Worm (Caenorhabditis elegans) whole organism, L3 larva: ENCODE results near the gene snrp-40.1.

ENCODE experiments used
- R02D3.7 ChIP-seq: fragments of 150-350 bp; optimal IDR thresholded peaks from 2 replicates; lab custom pipeline; 2014; ENCODE audit warnings: missing biosample characterization, missing genetic modification characterization
- ZK546.5 ChIP-seq: sonication (generic microtip); optimal IDR thresholded peaks from 2 replicates; lab custom pipeline; 2017; ENCODE audit warnings: missing biosample characterization, missing genetic modification characterization
- aly-2 ChIP-seq: fragments of 150-350 bp; optimal IDR thresholded peaks from 2 replicates; lab custom pipeline; 2014; ENCODE audit warnings: missing biosample characterization, missing genetic modification characterization
- ama-1 ChIP-seq: fragments of 150-350 bp; optimal IDR thresholded peaks from 2 replicates; lab custom pipeline; 2018
- ceh-16 ChIP-seq: sonication (generic microtip); optimal IDR thresholded peaks from 2 replicates; lab custom pipeline; 2017; ENCODE audit warnings: missing biosample characterization, missing genetic modification characterization
- ceh-28 ChIP-seq: fragments of 150-350 bp; optimal IDR thresholded peaks from 2 replicates; lab custom pipeline; 2014; ENCODE audit warnings: missing biosample characterization, missing genetic modification reagents, missing genetic modification characterization
- ceh-82 ChIP-seq: fragments of 150-350 bp; optimal IDR thresholded peaks from 2 replicates; lab custom pipeline; 2014; ENCODE audit warnings: missing biosample characterization, missing genetic modification characterization
- ceh-9 ChIP-seq: sonication (generic microtip); optimal IDR thresholded peaks from 2 replicates; lab custom pipeline; 2018; ENCODE audit warnings: missing biosample characterization, missing genetic modification characterization
- daf-12 ChIP-seq: fragments of 150-350 bp; optimal IDR thresholded peaks from 2 replicates; lab custom pipeline; 2014; ENCODE audit warnings: missing biosample characterization, missing genetic modification reagents, missing genetic modification characterization
- egl-27 ChIP-seq: sonication (generic microtip); optimal IDR thresholded peaks from 4 replicates; lab custom pipeline; 2017; ENCODE audit warnings: missing biosample characterization, missing genetic modification reagents, missing genetic modification characterization
- egl-5 ChIP-seq: fragments of 150-350 bp; optimal IDR thresholded peaks from 2 replicates; lab custom pipeline; 2017; ENCODE audit warnings: missing biosample characterization, missing genetic modification reagents, missing genetic modification characterization, inconsistent platforms
- elt-1 ChIP-seq: fragments of 150-350 bp; optimal IDR thresholded peaks from 2 replicates; lab custom pipeline; 2014; ENCODE audit warnings: missing biosample characterization, missing genetic modification characterization
- elt-2 ChIP-seq: sonication (generic microtip); optimal IDR thresholded peaks from 2 replicates; lab custom pipeline; 2016; ENCODE audit warnings: missing genetic modification reagents, mild to moderate bottlenecking, missing genetic modification characterization, missing compliant biosample characterization
- elt-3 ChIP-seq, 3 experiments: fragments of 150-350 bp in 1 of 3; sonication (generic microtip) in 2 of 3; optimal IDR thresholded peaks; 2 replicates in 2 of 3; 4 replicates in 1 of 3; lab custom pipeline; 2014 to 2017; ENCODE audit warnings: missing biosample characterization in 3 of 3, missing genetic modification characterization in 3 of 3
- fkh-10 ChIP-seq: sonication (generic microtip); optimal IDR thresholded peaks from 2 replicates; lab custom pipeline; 2017; ENCODE audit warnings: missing biosample characterization, missing genetic modification reagents, missing genetic modification characterization
- hmg-11 ChIP-seq: sonication (generic microtip); optimal IDR thresholded peaks from 2 replicates; lab custom pipeline; 2016; ENCODE audit warnings: missing genetic modification characterization, missing compliant biosample characterization
- jun-1 ChIP-seq: fragments of 150-350 bp; optimal IDR thresholded peaks from 2 replicates; lab custom pipeline; 2014; ENCODE audit warnings: missing biosample characterization, missing genetic modification reagents, missing genetic modification characterization
- lin-15B ChIP-seq: fragments of 150-350 bp; optimal IDR thresholded peaks from 2 replicates; lab custom pipeline; 2014; ENCODE audit warnings: missing biosample characterization, missing genetic modification characterization
- lin-39 ChIP-seq: fragments of 150-350 bp; optimal IDR thresholded peaks from 2 replicates; lab custom pipeline; 2018; ENCODE audit warnings: missing biosample characterization, missing genetic modification reagents, missing genetic modification characterization
- lsy-12 ChIP-seq: sonication (generic microtip); optimal IDR thresholded peaks from 2 replicates; lab custom pipeline; 2016; ENCODE audit warnings: mild to moderate bottlenecking, missing genetic modification characterization, missing compliant biosample characterization
- mdl-1 ChIP-seq: fragments of 150-350 bp; optimal IDR thresholded peaks from 2 replicates; lab custom pipeline; 2014; ENCODE audit warnings: missing biosample characterization, missing genetic modification characterization
- mml-1 ChIP-seq: fragments of 150-350 bp; sonication (generic microtip); optimal IDR thresholded peaks from 3 replicates; lab custom pipeline; 2014; ENCODE audit warnings: missing biosample characterization, missing genetic modification characterization
- nfya-1 ChIP-seq: sonication (generic microtip); optimal IDR thresholded peaks from 2 replicates; lab custom pipeline; 2017; ENCODE audit warnings: missing genetic modification characterization, mild to moderate bottlenecking, missing compliant biosample characterization, antibody characterized with exemption, moderate library complexity; ENCODE audit not compliant: insufficient read depth
- nhr-11 ChIP-seq: fragments of 150-350 bp; optimal IDR thresholded peaks from 2 replicates; lab custom pipeline; 2014; ENCODE audit warnings: missing biosample characterization, missing genetic modification characterization
- nhr-23 ChIP-seq: fragments of 150-350 bp; optimal IDR thresholded peaks from 2 replicates; lab custom pipeline; 2014; ENCODE audit warnings: missing biosample characterization, missing genetic modification reagents, missing genetic modification characterization
- nhr-237 ChIP-seq: fragments of 150-350 bp; optimal IDR thresholded peaks from 2 replicates; lab custom pipeline; 2014; ENCODE audit warnings: missing biosample characterization, missing genetic modification characterization
- nhr-25 ChIP-seq: sonication (generic microtip); optimal IDR thresholded peaks from 2 replicates; lab custom pipeline; 2017; ENCODE audit warnings: missing biosample characterization, missing genetic modification characterization
- nhr-28 ChIP-seq: fragments of 150-350 bp; optimal IDR thresholded peaks from 2 replicates; lab custom pipeline; 2014; ENCODE audit warnings: missing biosample characterization, missing genetic modification characterization
- nhr-43 ChIP-seq: sonication (generic microtip); optimal IDR thresholded peaks from 2 replicates; lab custom pipeline; 2016; ENCODE audit warnings: mild to moderate bottlenecking, missing genetic modification characterization, missing compliant biosample characterization; ENCODE audit not compliant: poor library complexity, severe bottlenecking
- nhr-77 ChIP-seq: fragments of 150-350 bp; optimal IDR thresholded peaks from 2 replicates; lab custom pipeline; 2014; ENCODE audit warnings: missing biosample characterization, missing genetic modification characterization
- pha-4 ChIP-seq: fragments of 150-350 bp; optimal IDR thresholded peaks from 2 replicates; lab custom pipeline; 2014; ENCODE audit warnings: missing biosample characterization, missing genetic modification reagents, missing genetic modification characterization
- pqm-1 ChIP-seq: fragments of 150-350 bp; optimal IDR thresholded peaks from 2 replicates; lab custom pipeline; 2017; ENCODE audit warnings: missing biosample characterization, missing genetic modification characterization, inconsistent platforms
- sea-2 ChIP-seq: fragments of 150-350 bp; sonication (generic microtip); optimal IDR thresholded peaks from 4 replicates; lab custom pipeline; 2014; ENCODE audit warnings: missing biosample characterization, missing genetic modification reagents, missing genetic modification characterization
- skn-1 ChIP-seq: fragments of 150-350 bp; optimal IDR thresholded peaks from 2 replicates; lab custom pipeline; 2014; ENCODE audit warnings: missing biosample characterization, missing genetic modification characterization
- snpc-4 ChIP-seq: fragments of 150-350 bp; optimal IDR thresholded peaks from 2 replicates; lab custom pipeline; 2014; ENCODE audit warnings: missing biosample characterization, missing genetic modification characterization
- tbx-2 ChIP-seq: sonication (generic microtip); optimal IDR thresholded peaks from 2 replicates; lab custom pipeline; 2016; ENCODE audit warnings: mild to moderate bottlenecking, missing genetic modification characterization, missing compliant biosample characterization
- unc-39 ChIP-seq: sonication (generic microtip); optimal IDR thresholded peaks from 4 replicates; lab custom pipeline; 2017; ENCODE audit warnings: missing biosample characterization, missing genetic modification characterization
- unc-62 ChIP-seq: fragments of 150-350 bp; sonication (generic microtip); optimal IDR thresholded peaks from 4 replicates; lab custom pipeline; 2014; ENCODE audit warnings: missing biosample characterization, missing genetic modification reagents, missing genetic modification characterization
- zag-1 ChIP-seq: fragments of 150-350 bp; optimal IDR thresholded peaks from 2 replicates; lab custom pipeline; 2014; ENCODE audit warnings: missing biosample characterization, missing genetic modification characterization
- ztf-11 ChIP-seq: fragments of 150-350 bp; optimal IDR thresholded peaks from 2 replicates; lab custom pipeline; 2014; ENCODE audit warnings: missing biosample characterization, missing genetic modification characterization
- ztf-4 ChIP-seq: fragments of 150-350 bp; optimal IDR thresholded peaks from 2 replicates; lab custom pipeline; 2014; ENCODE audit warnings: missing biosample characterization, missing genetic modification characterization

snrp-40.1 gene

ce11 chrX:11299642-11300307 is at the start of gene snrp-40.1, which contains the start of gene F08G12.3:
Gene snrp-40.1, minus strand, starts transcription at chrX:11299784.
Gene F08G12.3, plus strand, starts transcription at chrX:11300257.
- peak; percentile 93 for TF ChIP-seq pha-4 (tag; lab: Kevin White, UChicago)
- peak; percentile 81 for TF ChIP-seq elt-2 (tag; lab: Kevin White, UChicago)
- TF ChIP-seq nfya-1: peak; percentile 87
- TF ChIP-seq ZK546.5: no peak
- no peak for TF ChIP-seq egl-27 (tag; lab: Kevin White, UChicago)
- peak; percentile 89 for TF ChIP-seq lin-39 (tag; lab: Kevin White, UChicago)
- peak; percentile 57 for TF ChIP-seq tbx-2 (tag; lab: Kevin White, UChicago)
- TF ChIP-seq ceh-82 (tag; lab: Kevin White, UChicago): no peak
- peak; percentile 89 for TF ChIP-seq nhr-25 (tag; lab: Kevin White, UChicago)
- peak; percentile 77 for TF ChIP-seq lin-15B (tag; lab: Kevin White, UChicago)
- TF ChIP-seq ztf-4 (tag; lab: Kevin White, UChicago): no peak
- TF ChIP-seq jun-1 (tag; lab: Kevin White, UChicago): peak; percentile 72
- TF ChIP-seq daf-12 (tag; lab: Kevin White, UChicago): no peak
- no peak for TF ChIP-seq mml-1 (tag; lab: Kevin White, UChicago)
- TF ChIP-seq nhr-11 (tag; lab: Kevin White, UChicago): no peak
- TF ChIP-seq pqm-1 (tag; lab: Kevin White, UChicago): peak; percentile 71
- peak; percentile 72 for TF ChIP-seq egl-5 (tag; lab: Kevin White, UChicago)
- no peak for TF ChIP-seq ceh-9
- TF ChIP-seq unc-39 (tag; lab: Kevin White, UChicago): no peak
- no peak for TF ChIP-seq sea-2 (GFP tag; lab: Kevin White, UChicago)
- peak; percentile 40 for TF ChIP-seq nhr-43 (tag; lab: Kevin White, UChicago)
- TF ChIP-seq fkh-10 (GFP tag; lab: Kevin White, UChicago): peak; percentile 12
- no peak for TF ChIP-seq ama-1 (lab: Kevin White, UChicago)
- TF ChIP-seq ceh-28 (tag; lab: Kevin White, UChicago): peak; percentile 28
- peak; percentile 36 for TF ChIP-seq mdl-1 (tag; lab: Kevin White, UChicago)
- no peak for TF ChIP-seq R02D3.7 (tag; lab: Kevin White, UChicago)
- TF ChIP-seq lsy-12 (tag; lab: Kevin White, UChicago): peak; percentile 34
- peak; percentile 36 for TF ChIP-seq elt-1 (tag; lab: Kevin White, UChicago)
- TF ChIP-seq hmg-11: peak; percentile 91
- TF ChIP-seq elt-3 (tag; optimal IDR thresholded peaks at IDR 0.05; lab: Kevin White, UChicago): peak in 1 of 3 experiments; percentile 7
- TF ChIP-seq skn-1: peak; percentile 45
- peak; percentile 68 for TF ChIP-seq nhr-23 (tag; lab: Kevin White, UChicago)
- peak; percentile 89 for TF ChIP-seq snpc-4

ce11 chrX:11346155-11346554 is 46.6 kb upstream of the snrp-40.1 start, which contains the start of gene oct-2:
Gene oct-2, plus strand, starts transcription at chrX:11346455.
- TF ChIP-seq aly-2 (tag; lab: Kevin White, UChicago): no peak
- TF ChIP-seq ceh-16: no peak
- no peak for TF ChIP-seq nhr-28 (tag; lab: Kevin White, UChicago)
- TF ChIP-seq pha-4 (tag; lab: Kevin White, UChicago): no peak
- no peak for TF ChIP-seq daf-12 (tag; lab: Kevin White, UChicago)
- no peak for TF ChIP-seq nhr-77 (tag; lab: Kevin White, UChicago)
- no peak for TF ChIP-seq elt-2 (tag; lab: Kevin White, UChicago)
- no peak for TF ChIP-seq tbx-2 (tag; lab: Kevin White, UChicago)
- TF ChIP-seq unc-62 (GFP tag; lab: Kevin White, UChicago): no peak
- TF ChIP-seq elt-1 (tag; lab: Kevin White, UChicago): no peak
- no peak for TF ChIP-seq lin-15B (tag; lab: Kevin White, UChicago)
- TF ChIP-seq nhr-237 (tag; lab: Kevin White, UChicago): no peak
- no peak for TF ChIP-seq zag-1 (tag; lab: Kevin White, UChicago)
- TF ChIP-seq nhr-11 (tag; lab: Kevin White, UChicago): no peak
- no peak for TF ChIP-seq ztf-11 (tag; lab: Kevin White, UChicago)
